Worm (Caenorhabditis elegans) whole organism, young adult: ENCODE data around the gene frm-2.

Experiments used
- B0261.1 ChIP-seq: sonication (generic microtip); optimal IDR thresholded peaks from 2 replicates; lab custom pipeline; 2016; ENCODE audit warnings: mild to moderate bottlenecking, missing genetic modification characterization, moderate library complexity, missing compliant biosample characterization
- C17E4.6 ChIP-seq: fragments of 200-800 bp; sonication (Bioruptor generic); IDR thresholded peaks from 2 replicates; pipeline ENCODE4 v1.3.6; 2022; ENCODE audit warnings: missing genetic modification reagents, missing genetic modification characterization, missing compliant biosample characterization
- D2030.7 ChIP-seq: fragments of 200-800 bp; sonication (Bioruptor generic); IDR thresholded peaks from 2 replicates; pipeline ENCODE4 v1.3.6; 2022; ENCODE audit warnings: missing genetic modification reagents, missing genetic modification characterization, missing compliant biosample characterization
- F10E7.11 ChIP-seq: sonication (generic microtip); optimal IDR thresholded peaks from 2 replicates; lab custom pipeline; 2017; ENCODE audit warnings: mild to moderate bottlenecking, missing genetic modification characterization, moderate library complexity, missing compliant biosample characterization
- F33H1.4 ChIP-seq: fragments of 200-800 bp; sonication (Bioruptor generic); IDR thresholded peaks from 2 replicates; pipeline ENCODE4 v1.3.6; 2022; ENCODE audit warnings: missing genetic modification reagents, missing genetic modification characterization, missing compliant biosample characterization
- F37B4.10 ChIP-seq: fragments of 200-800 bp; sonication (Bioruptor generic); IDR thresholded peaks from 2 replicates; pipeline ENCODE4 v1.3.6; 2022; ENCODE audit warnings: missing genetic modification characterization, missing compliant biosample characterization
- F57C9.4 ChIP-seq: sonication (generic microtip); optimal IDR thresholded peaks from 2 replicates; lab custom pipeline; 2017; ENCODE audit warnings: mild to moderate bottlenecking, missing genetic modification characterization, missing compliant biosample characterization
- K12H6.12 ChIP-seq: fragments of 200-800 bp; sonication (Bioruptor generic); optimal IDR thresholded peaks from 2 replicates; lab custom pipeline; 2018; ENCODE audit warnings: mild to moderate bottlenecking, missing genetic modification characterization, missing compliant biosample characterization
- Y79H2A.3 ChIP-seq: fragments of 200-800 bp; sonication (Bioruptor generic); conservative IDR thresholded peaks from 2 replicates; pipeline ENCODE4 v1.3.6; 2022; ENCODE audit warnings: missing genetic modification reagents, missing genetic modification characterization, missing compliant biosample characterization
- aptf-3 ChIP-seq: fragments of 200-800 bp; sonication (Bioruptor generic); IDR thresholded peaks from 2 replicates; pipeline ENCODE4 v1.3.6; 2022; ENCODE audit warnings: missing genetic modification characterization, missing compliant biosample characterization
- attf-5 ChIP-seq: fragments of 200-800 bp; sonication (Bioruptor generic); optimal IDR thresholded peaks from 2 replicates; lab custom pipeline; 2018; ENCODE audit warnings: mild to moderate bottlenecking, missing genetic modification characterization, missing compliant biosample characterization
- bed-2 ChIP-seq: fragments of 200-800 bp; sonication (Bioruptor generic); IDR thresholded peaks from 2 replicates; pipeline ENCODE4 v1.3.6; 2022; ENCODE audit warnings: missing genetic modification reagents, missing genetic modification characterization, missing compliant biosample characterization
- ccch-3 ChIP-seq: fragments of 200-800 bp; sonication (Bioruptor generic); optimal IDR thresholded peaks from 2 replicates; lab custom pipeline; 2018; ENCODE audit warnings: mild to moderate bottlenecking, missing genetic modification characterization, missing compliant biosample characterization
- dox-1 ChIP-seq: fragments of 200-800 bp; sonication (Bioruptor generic); IDR thresholded peaks from 2 replicates; pipeline ENCODE4 v1.3.6; 2022; ENCODE audit warnings: missing genetic modification reagents, missing genetic modification characterization, missing compliant biosample characterization
- dpl-1 ChIP-seq: fragments of 150-350 bp; optimal IDR thresholded peaks from 2 replicates; lab custom pipeline; 2014; ENCODE audit warnings: missing biosample characterization, missing genetic modification reagents, missing genetic modification characterization
- efl-1 ChIP-seq: fragments of 150-350 bp; optimal IDR thresholded peaks from 2 replicates; lab custom pipeline; 2014; ENCODE audit warnings: missing biosample characterization, missing genetic modification reagents, missing genetic modification characterization
- egl-18 ChIP-seq: fragments of 200-800 bp; sonication (Bioruptor generic); IDR thresholded peaks from 2 replicates; pipeline ENCODE4 v1.3.6; 2022; ENCODE audit warnings: missing genetic modification reagents, missing genetic modification characterization, missing compliant biosample characterization
- egl-44 ChIP-seq: fragments of 200-800 bp; sonication (Bioruptor generic); IDR thresholded peaks from 2 replicates; pipeline ENCODE4 v1.3.6; 2022; ENCODE audit warnings: missing genetic modification reagents, missing genetic modification characterization, missing compliant biosample characterization
- egrh-3 ChIP-seq: fragments of 200-800 bp; sonication (Bioruptor generic); IDR thresholded peaks from 2 replicates; pipeline ENCODE4 v1.3.6; 2022; ENCODE audit warnings: missing genetic modification reagents, missing genetic modification characterization, missing compliant biosample characterization
- ets-4 ChIP-seq: fragments of 200-800 bp; sonication (Bioruptor generic); optimal IDR thresholded peaks from 2 replicates; lab custom pipeline; 2018; ENCODE audit warnings: mild to moderate bottlenecking, missing genetic modification characterization, missing compliant biosample characterization
- fkh-3 ChIP-seq: sonication (generic microtip); optimal IDR thresholded peaks from 2 replicates; lab custom pipeline; 2016; ENCODE audit warnings: mild to moderate bottlenecking, missing genetic modification characterization, missing compliant biosample characterization
- hmg-1.2 ChIP-seq: fragments of 200-800 bp; sonication (Bioruptor generic); IDR thresholded peaks from 2 replicates; pipeline ENCODE4 v1.3.6; 2022; ENCODE audit warnings: missing genetic modification reagents, missing genetic modification characterization, missing compliant biosample characterization
- let-607 ChIP-seq, 2 experiments: fragments of 200-800 bp in 1 of 2; sonication (Bioruptor generic) in 1 of 2; sonication (generic microtip) in 1 of 2; optimal IDR thresholded peaks; 2 replicates each; lab custom pipeline; 2016 to 2018; ENCODE audit warnings: mild to moderate bottlenecking in 2 of 2, missing compliant biosample characterization in 2 of 2, missing genetic modification characterization in 2 of 2, moderate library complexity in 2 of 2, missing genotype in 1 of 2
- lin-35 ChIP-seq, 3 experiments: fragments of 150-350 bp in 2 of 3; sonication (generic microtip) in 1 of 3; optimal IDR thresholded peaks; 2 replicates each; lab custom pipeline; 2014 to 2018; ENCODE audit warnings: missing biosample characterization in 3 of 3, missing genetic modification characterization in 3 of 3, missing genetic modification reagents in 3 of 3
- lin-54 ChIP-seq: fragments of 200-800 bp; sonication (Bioruptor generic); optimal IDR thresholded peaks from 2 replicates; lab custom pipeline; 2018; ENCODE audit warnings: mild to moderate bottlenecking, missing genetic modification characterization, missing compliant biosample characterization
- lsl-1 ChIP-seq: fragments of 200-800 bp; sonication (Bioruptor generic); optimal IDR thresholded peaks from 2 replicates; lab custom pipeline; 2018; ENCODE audit warnings: mild to moderate bottlenecking, missing genetic modification characterization, moderate library complexity, missing compliant biosample characterization
- madf-6 ChIP-seq: fragments of 200-800 bp; sonication (Bioruptor generic); IDR thresholded peaks from 2 replicates; pipeline ENCODE4 v1.3.6; 2022; ENCODE audit warnings: missing genetic modification reagents, missing genetic modification characterization, missing compliant biosample characterization
- madf-8 ChIP-seq: fragments of 200-800 bp; sonication (Bioruptor generic); conservative IDR thresholded peaks from 2 replicates; pipeline ENCODE4 v1.3.6; 2022; ENCODE audit warnings: missing genetic modification reagents, missing genetic modification characterization, missing compliant biosample characterization
- mcd-1 ChIP-seq: fragments of 200-800 bp; sonication (Bioruptor generic); IDR thresholded peaks from 2 replicates; pipeline ENCODE4 v1.3.6; 2022; ENCODE audit warnings: missing genetic modification reagents, missing genetic modification characterization, missing compliant biosample characterization
- nfyb-1 ChIP-seq: fragments of 200-800 bp; sonication (Bioruptor generic); IDR thresholded peaks from 2 replicates; pipeline ENCODE4 v1.3.6; 2022; ENCODE audit warnings: missing genetic modification reagents, missing genetic modification characterization, missing compliant biosample characterization
- nhr-27 ChIP-seq: fragments of 200-800 bp; sonication (Bioruptor generic); optimal IDR thresholded peaks from 2 replicates; lab custom pipeline; 2018; ENCODE audit warnings: mild to moderate bottlenecking, missing genetic modification characterization, moderate library complexity, missing compliant biosample characterization
- nhr-90 ChIP-seq: sonication (generic microtip); optimal IDR thresholded peaks from 2 replicates; lab custom pipeline; 2016; ENCODE audit warnings: missing genotype, mild to moderate bottlenecking, missing genetic modification characterization, missing compliant biosample characterization
- rec-8 ChIP-seq, 2 experiments: sonication (generic microtip); optimal IDR thresholded peaks; 2 replicates each; lab custom pipeline; 2016; ENCODE audit warnings: mild to moderate bottlenecking in 2 of 2, missing genetic modification characterization in 2 of 2, missing genetic modification reagents in 2 of 2, missing genotype in 2 of 2, missing biosample characterization in 1 of 2, missing compliant biosample characterization in 1 of 2, moderate library complexity in 1 of 2
- sdz-38 ChIP-seq: sonication (generic microtip); optimal IDR thresholded peaks from 2 replicates; lab custom pipeline; 2016; ENCODE audit warnings: missing genotype, missing genetic modification characterization, missing compliant biosample characterization
- snpc-1.3 ChIP-seq: sonication (generic microtip); optimal IDR thresholded peaks from 2 replicates; lab custom pipeline; 2017; ENCODE audit warnings: missing genetic modification characterization, mild to moderate bottlenecking, missing compliant biosample characterization, antibody characterized with exemption, moderate library complexity, missing genotype, missing genetic modification reagents; ENCODE audit not compliant: insufficient read depth
- unc-130 ChIP-seq: sonication (generic microtip); optimal IDR thresholded peaks from 2 replicates; lab custom pipeline; 2016; ENCODE audit warnings: missing genetic modification reagents, missing genetic modification characterization, missing compliant biosample characterization
- xnd-1 ChIP-seq: sonication (generic microtip); optimal IDR thresholded peaks from 2 replicates; lab custom pipeline; 2016; ENCODE audit warnings: missing genotype, missing genetic modification reagents, missing genetic modification characterization, missing compliant biosample characterization
- ztf-18 ChIP-seq: sonication (generic microtip); optimal IDR thresholded peaks from 2 replicates; lab custom pipeline; 2016; ENCODE audit warnings: missing genotype, mild to moderate bottlenecking, missing genetic modification characterization, missing compliant biosample characterization
- ztf-26 ChIP-seq: sonication (generic microtip); optimal IDR thresholded peaks from 2 replicates; lab custom pipeline; 2017; ENCODE audit warnings: missing genetic modification characterization, missing compliant biosample characterization
- ztf-6 ChIP-seq: fragments of 200-800 bp; sonication (Bioruptor generic); IDR thresholded peaks from 2 replicates; pipeline ENCODE4 v1.3.6; 2022; ENCODE audit warnings: missing genetic modification reagents, missing genetic modification characterization, missing compliant biosample characterization

frm-2 gene

ce11 chrIII:5982026-5982425 lies at the start of gene frm-2:
Gene frm-2 (minus strand): TSS chrIII:5982126.
- TF ChIP-seq F57C9.4 (tag; lab: Kevin White, UChicago): no peak
- no peak for TF ChIP-seq ztf-26 (tag; lab: Kevin White, UChicago)
- TF ChIP-seq ztf-18 (tag; lab: Kevin White, UChicago): no peak
- no peak for TF ChIP-seq B0261.1 (tag; lab: Kevin White, UChicago)
- no peak for TF ChIP-seq F10E7.11 (tag; lab: Kevin White, UChicago)

DNA sequence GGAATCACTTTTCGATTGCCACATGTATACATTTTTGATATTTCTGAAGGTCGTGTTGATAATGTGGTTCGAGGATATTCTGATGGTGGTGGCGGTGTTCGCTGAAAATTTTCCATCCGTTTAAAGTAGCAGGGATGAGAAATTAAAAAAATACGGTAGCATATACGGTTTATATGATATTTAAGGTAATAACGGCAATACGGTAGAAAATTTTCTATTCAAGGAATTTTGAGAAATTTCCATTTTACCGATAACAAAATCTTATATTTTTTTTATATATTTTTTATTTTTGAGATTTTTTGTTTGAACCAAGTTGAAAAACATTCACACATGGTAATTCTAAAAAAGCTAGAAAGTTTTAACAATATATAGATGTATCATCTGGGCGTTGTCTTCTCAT lies 48.6 kb upstream of the frm-2 start, which contains the start of gene ZK328.6:
Gene ZK328.6 (minus strand): TSS at position 101 of the 400 bp plus-strand sequence.
- TF ChIP-seq nhr-90 (tag; lab: Kevin White, UChicago): no peak
- TF ChIP-seq fkh-3 (tag; lab: Kevin White, UChicago): no peak
- no peak for TF ChIP-seq snpc-1.3
- no peak for TF ChIP-seq bed-2 (GFP tag; lab: Robert Waterston, UW)
- TF ChIP-seq xnd-1 (tag; lab: Kevin White, UChicago): no peak
- no peak for TF ChIP-seq F37B4.10
- TF ChIP-seq let-607 (tag; optimal IDR thresholded peaks at IDR 0.05; lab: Kevin White, UChicago): no peak
- no peak for TF ChIP-seq nhr-27 (tag; lab: Kevin White, UChicago)
- no peak for TF ChIP-seq ets-4
- no peak for TF ChIP-seq rec-8 (tag; optimal IDR thresholded peaks at IDR 0.05; lab: Kevin White, UChicago)
- TF ChIP-seq K12H6.12 (tag; lab: Kevin White, UChicago): no peak
- no peak for TF ChIP-seq egl-18 (GFP tag; lab: Robert Waterston, UW)
- TF ChIP-seq ccch-3 (GFP tag; lab: Kevin White, UChicago): no peak
- no peak for TF ChIP-seq F57C9.4 (tag; lab: Kevin White, UChicago)
- TF ChIP-seq C17E4.6: no peak
- TF ChIP-seq egl-44: no peak
- no peak for TF ChIP-seq nfyb-1 (GFP tag; lab: Robert Waterston, UW)
- TF ChIP-seq, all 124 proteins: peak for 0

ce11 chrIII:6028432-6028831 lies 46.5 kb upstream of the frm-2 start, which contains the start of gene tbx-7:
Gene tbx-7 (minus strand): TSS chrIII:6028532.
- TF ChIP-seq Y79H2A.3 (GFP tag; lab: Robert Waterston, UW): no peak
- TF ChIP-seq aptf-3 (GFP tag; lab: Robert Waterston, UW): no peak
- no peak for TF ChIP-seq madf-8

DNA sequence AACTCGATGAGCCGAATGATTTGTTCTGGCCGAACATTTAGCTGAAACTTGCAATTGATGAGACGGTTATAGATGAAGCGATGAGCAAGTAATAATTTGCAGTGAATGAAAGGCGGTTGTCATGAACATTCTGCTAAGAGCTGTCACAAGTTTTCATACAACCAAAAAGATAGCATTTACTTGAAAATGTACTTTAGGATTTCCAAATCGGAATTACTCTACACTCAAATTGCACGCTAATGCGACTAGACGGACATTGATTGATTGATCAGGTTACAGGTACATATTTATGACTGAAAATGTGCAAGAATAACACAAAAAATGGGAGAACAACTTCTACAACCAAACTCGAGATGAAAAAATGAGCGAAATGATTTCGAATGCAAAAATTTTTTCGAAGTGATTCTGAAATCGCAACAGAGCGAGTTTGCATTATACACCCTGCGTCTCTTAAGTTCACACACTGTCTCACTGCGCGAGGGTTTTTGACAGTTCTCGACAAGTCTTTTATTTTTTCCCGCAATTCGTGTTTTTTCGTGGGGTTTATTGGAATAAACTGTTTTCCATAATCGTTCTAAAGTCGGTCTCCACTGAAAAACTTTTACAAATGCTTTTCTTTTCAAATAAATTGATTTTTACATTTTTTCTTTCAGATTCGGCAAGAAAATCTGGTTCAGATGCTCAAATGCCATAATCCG lies 37.7 kb upstream of the frm-2 start, which contains the start of the genes npp-10 and cyk-3:
Gene npp-10 (minus strand): TSS at position 51 of the 698 bp plus-strand sequence.
Gene cyk-3 (plus strand): TSS at position 648 of the 698 bp plus-strand sequence.
- TF ChIP-seq xnd-1 (tag; lab: Kevin White, UChicago): peak; percentile 6
- TF ChIP-seq attf-5 (GFP tag; lab: Kevin White, UChicago): no peak
- peak; percentile 30 for TF ChIP-seq lin-54 (GFP tag; lab: Kevin White, UChicago)
- no peak for TF ChIP-seq ztf-6 (GFP tag; lab: Robert Waterston, UW)
- TF ChIP-seq rec-8 (tag; optimal IDR thresholded peaks at IDR 0.05; lab: Kevin White, UChicago): no peak
- TF ChIP-seq lin-35 (GFP tag; optimal IDR thresholded peaks at IDR 0.05; lab: Kevin White, UChicago): no peak
- TF ChIP-seq Y79H2A.3 (GFP tag; lab: Robert Waterston, UW): no peak
- TF ChIP-seq dox-1 (GFP tag; lab: Robert Waterston, UW): peak; percentile 47; the same call in 1 of the 2 replicates
- TF ChIP-seq madf-8: no peak; the same call in 1 of the 2 replicates
- peak; percentile 5 for TF ChIP-seq dpl-1 (GFP tag; lab: Kevin White, UChicago)
- peak; percentile 76 for TF ChIP-seq efl-1
- TF ChIP-seq lsl-1 (GFP tag; lab: Kevin White, UChicago): peak; percentile 52
- TF ChIP-seq egrh-3 (GFP tag; lab: Robert Waterston, UW): no peak
- TF ChIP-seq hmg-1.2 (GFP tag; lab: Robert Waterston, UW): peak; percentile 98
- TF ChIP-seq madf-6 (GFP tag; lab: Robert Waterston, UW): peak; percentile 52; the same call in 1 of the 2 replicates
- TF ChIP-seq D2030.7 (GFP tag; lab: Robert Waterston, UW): 0 out of 2 replicates have a peak, but pooled peaks have one; percentile 0
- peak; percentile 2 for TF ChIP-seq snpc-1.3
- 0 out of 2 replicates have a peak, but pooled peaks have one; percentile 6 for TF ChIP-seq F33H1.4 (GFP tag; lab: Robert Waterston, UW)
- no peak for TF ChIP-seq unc-130
- peak; percentile 92 for TF ChIP-seq mcd-1 (GFP tag; lab: Robert Waterston, UW)
- no peak for TF ChIP-seq sdz-38
